Worm (Caenorhabditis elegans) whole organism, early embryonic: ENCODE results near the gene T21D12.14.

ENCODE experiments used
- B0310.2 ChIP-seq: sonication (generic microtip); optimal IDR thresholded peaks from 2 replicates; lab custom pipeline; 2016; ENCODE audit warnings: mild to moderate bottlenecking, missing genetic modification characterization, missing compliant biosample characterization
- F13C5.2 ChIP-seq: sonication (generic microtip); optimal IDR thresholded peaks from 2 replicates; lab custom pipeline; 2017; ENCODE audit warnings: mild to moderate bottlenecking, missing genetic modification characterization, inconsistent platforms, missing compliant biosample characterization
- aly-1 ChIP-seq: sonication (generic microtip); optimal IDR thresholded peaks from 2 replicates; lab custom pipeline; 2016; ENCODE audit warnings: missing genetic modification characterization, missing compliant biosample characterization
- ama-1 ChIP-seq: fragments of 150-350 bp; optimal IDR thresholded peaks from 2 replicates; lab custom pipeline; 2014
- ceh-13 ChIP-seq: fragments of 200-800 bp; sonication (Bioruptor generic); optimal IDR thresholded peaks from 2 replicates; lab custom pipeline; 2018; ENCODE audit warnings: mild to moderate bottlenecking, missing genetic modification characterization, missing compliant biosample characterization
- ceh-36 ChIP-seq: sonication (generic microtip); optimal IDR thresholded peaks from 2 replicates; lab custom pipeline; 2016; ENCODE audit warnings: missing genetic modification characterization, inconsistent platforms, missing compliant biosample characterization
- ets-7 ChIP-seq: sonication (generic microtip); optimal IDR thresholded peaks from 2 replicates; lab custom pipeline; 2016; ENCODE audit warnings: missing genotype, missing genetic modification characterization, missing compliant biosample characterization
- flt-1 ChIP-seq: fragments of 200-800 bp; sonication (Bioruptor generic); IDR thresholded peaks from 2 replicates; pipeline ENCODE4 v1.3.6; 2022; ENCODE audit warnings: missing genetic modification characterization, missing compliant biosample characterization
- hmbx-1 ChIP-seq: sonication (generic microtip); optimal IDR thresholded peaks from 2 replicates; lab custom pipeline; 2016; ENCODE audit warnings: mild to moderate bottlenecking, missing genetic modification characterization, missing compliant biosample characterization
- hmg-4 ChIP-seq: fragments of 200-800 bp; sonication (Bioruptor generic); optimal IDR thresholded peaks from 2 replicates; lab custom pipeline; 2018; ENCODE audit warnings: mild to moderate bottlenecking, missing genetic modification characterization, missing compliant biosample characterization
- hnd-1 ChIP-seq: sonication (generic microtip); optimal IDR thresholded peaks from 2 replicates; lab custom pipeline; 2016; ENCODE audit warnings: missing genetic modification characterization, missing compliant biosample characterization
- pes-1 ChIP-seq: fragments of 200-800 bp; sonication (Bioruptor generic); IDR thresholded peaks from 2 replicates; pipeline ENCODE4 v1.3.6; 2022; ENCODE audit warnings: missing genetic modification reagents, missing genetic modification characterization, missing compliant biosample characterization
- scrt-1 ChIP-seq: fragments of 200-800 bp; sonication (Bioruptor generic); IDR thresholded peaks from 2 replicates; pipeline ENCODE4 v1.3.6; 2022; ENCODE audit warnings: missing genetic modification characterization, missing compliant biosample characterization
- sea-1 ChIP-seq: fragments of 200-800 bp; sonication (Bioruptor generic); conservative IDR thresholded peaks from 2 replicates; pipeline ENCODE4 v1.3.6; 2022; ENCODE audit warnings: missing genetic modification characterization, missing compliant biosample characterization
- tbx-11 ChIP-seq: fragments of 200-800 bp; sonication (Bioruptor generic); IDR thresholded peaks from 2 replicates; pipeline ENCODE4 v1.3.6; 2022; ENCODE audit warnings: missing genetic modification characterization, missing compliant biosample characterization
- tbx-37 ChIP-seq: fragments of 200-800 bp; sonication (Bioruptor generic); conservative IDR thresholded peaks from 2 replicates; pipeline ENCODE4 v1.3.6; 2022; ENCODE audit warnings: missing genetic modification reagents, missing genetic modification characterization, missing compliant biosample characterization
- tra-4 ChIP-seq: sonication (generic microtip); optimal IDR thresholded peaks from 2 replicates; lab custom pipeline; 2017; ENCODE audit warnings: missing genetic modification characterization, missing compliant biosample characterization

The T21D12.14 gene

ce11 chrIV:320380-320779, 32.5 kb upstream of the T21D12.14 start, which contains the start of gene dsc-4:
Gene dsc-4 (minus strand): TSS chrIV:320544.
- TF ChIP-seq tra-4 (tag; lab: Kevin White, UChicago) (no peak), ama-1 (lab: Kevin White, UChicago) (no peak), flt-1 (no peak), hmbx-1 (no peak), ceh-36 (no peak), tbx-11 (GFP tag; lab: Robert Waterston, UW) (no peak), ets-7 (tag; lab: Kevin White, UChicago) (no peak), tbx-37 (GFP tag; lab: Robert Waterston, UW) (no peak), ceh-13 (GFP tag; lab: Kevin White, UChicago) (no peak), aly-1 (tag; lab: Kevin White, UChicago) (no peak), sea-1 (GFP tag; lab: Robert Waterston, UW) (no peak), B0310.2 (tag; lab: Kevin White, UChicago) (no peak)

ce11 chrIV:319654-320053, 31.7 kb upstream of the T21D12.14 start:
- no peak for TF ChIP-seq B0310.2 (tag; lab: Kevin White, UChicago)
- no peak for TF ChIP-seq flt-1
- TF ChIP-seq hmg-4 (GFP tag; lab: Kevin White, UChicago) = no peak
- no peak for TF ChIP-seq pes-1
- TF ChIP-seq scrt-1 (GFP tag; lab: Robert Waterston, UW) = no peak
- no peak for TF ChIP-seq ceh-36
- TF ChIP-seq sea-1 (GFP tag; lab: Robert Waterston, UW) = no peak
- TF ChIP-seq aly-1 (tag; lab: Kevin White, UChicago) = no peak
- no peak for TF ChIP-seq F13C5.2

- no peak for TF ChIP-seq flt-1
- no peak for TF ChIP-seq tra-4 (tag; lab: Kevin White, UChicago)
These were observed 26.5 kb upstream of the T21D12.14 start for ce11 chrIV:314475-314874.

- no peak for TF ChIP-seq F13C5.2
- TF ChIP-seq sea-1 (GFP tag; lab: Robert Waterston, UW) = no peak
- TF ChIP-seq ama-1 (lab: Kevin White, UChicago) = no peak
- TF ChIP-seq ceh-36 = no peak
- no peak for TF ChIP-seq hmbx-1
- no peak for TF ChIP-seq B0310.2 (tag; lab: Kevin White, UChicago)
- no peak for TF ChIP-seq tbx-37 (GFP tag; lab: Robert Waterston, UW)
- no peak for TF ChIP-seq hmg-4 (GFP tag; lab: Kevin White, UChicago)
- TF ChIP-seq aly-1 (tag; lab: Kevin White, UChicago) = no peak
- TF ChIP-seq ets-7 (tag; lab: Kevin White, UChicago) = no peak
- no peak for TF ChIP-seq hnd-1 (tag; lab: Kevin White, UChicago)
- TF ChIP-seq pes-1 = no peak
- no peak for TF ChIP-seq scrt-1 (GFP tag; lab: Robert Waterston, UW)
These were observed 25.7 kb upstream of the T21D12.14 start, which contains the start of gene snai-1 for ce11 chrIV:313615-314014. Gene snai-1 (minus strand): TSS chrIV:313715.

- TF ChIP-seq hmg-4 (GFP tag; lab: Kevin White, UChicago) (no peak), F13C5.2 (no peak), B0310.2 (tag; lab: Kevin White, UChicago) (no peak), hnd-1 (tag; lab: Kevin White, UChicago) (no peak), ets-7 (tag; lab: Kevin White, UChicago) (no peak), ceh-13 (GFP tag; lab: Kevin White, UChicago) (no peak), scrt-1 (GFP tag; lab: Robert Waterston, UW) (no peak), ceh-36 (no peak), pes-1 (no peak), tbx-11 (GFP tag; lab: Robert Waterston, UW) (no peak), hmbx-1 (no peak), flt-1 (no peak), tra-4 (tag; lab: Kevin White, UChicago) (no peak), sea-1 (GFP tag; lab: Robert Waterston, UW) (no peak), tbx-37 (GFP tag; lab: Robert Waterston, UW) (no peak), ama-1 (lab: Kevin White, UChicago) (no peak), aly-1 (tag; lab: Kevin White, UChicago) (no peak)
These were observed 21.6 kb upstream of the T21D12.14 start for ce11 chrIV:309526-309925.

ce11 chrIV:307205-307604, 19.3 kb upstream of the T21D12.14 start, which contains the start of gene swt-1:
Gene swt-1 (plus strand): TSS chrIV:307505.
- no peak for TF ChIP-seq ets-7 (tag; lab: Kevin White, UChicago)
- TF ChIP-seq flt-1 = no peak
- no peak for TF ChIP-seq aly-1 (tag; lab: Kevin White, UChicago)
- no peak for TF ChIP-seq ceh-13 (GFP tag; lab: Kevin White, UChicago)

- TF ChIP-seq hnd-1 (tag; lab: Kevin White, UChicago) (no peak), tra-4 (tag; lab: Kevin White, UChicago) (no peak), F13C5.2 (no peak), scrt-1 (GFP tag; lab: Robert Waterston, UW) (no peak), ceh-36 (no peak), pes-1 (no peak), B0310.2 (tag; lab: Kevin White, UChicago) (no peak), tbx-37 (GFP tag; lab: Robert Waterston, UW) (no peak), ceh-13 (GFP tag; lab: Kevin White, UChicago) (no peak), hmg-4 (GFP tag; lab: Kevin White, UChicago) (no peak), aly-1 (tag; lab: Kevin White, UChicago) (no peak), flt-1 (no peak), ets-7 (tag; lab: Kevin White, UChicago) (no peak), hmbx-1 (no peak), sea-1 (GFP tag; lab: Robert Waterston, UW) (no peak)
These were observed 18.6 kb upstream of the T21D12.14 start for ce11 chrIV:306572-306971.

- TF ChIP-seq B0310.2 (tag; lab: Kevin White, UChicago) = no peak
- no peak for TF ChIP-seq F13C5.2
- TF ChIP-seq sea-1 (GFP tag; lab: Robert Waterston, UW) = no peak
- TF ChIP-seq pes-1 = no peak
- TF ChIP-seq aly-1 (tag; lab: Kevin White, UChicago) = no peak
- no peak for TF ChIP-seq ceh-36
These were observed 17.2 kb upstream of the T21D12.14 start for ce11 chrIV:305101-305500.
